Fruit fly (Drosophila melanogaster) whole organism, embryonic: Measurements from ENCODE around the gene CG32391.
A peak's percentile ranks its signal among the peaks of the same experiment; 100 is the strongest.

Experiments
- Asciz ChIP-seq: fragments of 200-800 bp; sonication (Bioruptor generic); optimal IDR thresholded peaks from 2 replicates; lab custom pipeline; 2017; ENCODE audit warnings: missing biosample characterization, mild to moderate bottlenecking, missing genetic modification characterization, missing genetic modification reagents
- CG10431 ChIP-seq: fragments of 200-800 bp; sonication (Bioruptor generic); optimal IDR thresholded peaks from 3 replicates; lab custom pipeline; 2018; ENCODE audit warnings: missing biosample characterization, mild to moderate bottlenecking, missing genetic modification characterization
- CG10654 ChIP-seq: fragments of 200-800 bp; sonication (Bioruptor generic); optimal IDR thresholded peaks from 2 replicates; lab custom pipeline; 2016; ENCODE audit warnings: missing biosample characterization, missing genetic modification characterization
- CG11093 ChIP-seq: fragments of 200-800 bp; sonication (Bioruptor generic); IDR thresholded peaks from 3 replicates; pipeline ENCODE4 v1.3.6; 2022; ENCODE audit warnings: missing biosample characterization, missing genetic modification characterization
- CG11560 ChIP-seq: fragments of 200-800 bp; sonication (Bioruptor generic); IDR thresholded peaks from 3 replicates; pipeline ENCODE4 v1.3.6; 2022; ENCODE audit warnings: missing biosample characterization, missing genetic modification characterization
- CG12299 ChIP-seq: fragments of 200-800 bp; sonication (Bioruptor generic); optimal IDR thresholded peaks from 2 replicates; lab custom pipeline; 2018; ENCODE audit warnings: missing biosample characterization, mild to moderate bottlenecking, missing genetic modification characterization
- CG1233 ChIP-seq: fragments of 200-800 bp; sonication (Bioruptor generic); optimal IDR thresholded peaks from 4 replicates; lab custom pipeline; 2018; ENCODE audit warnings: missing biosample characterization, mild to moderate bottlenecking, missing genetic modification characterization
- CG1603 ChIP-seq: fragments of 200-800 bp; sonication (Bioruptor generic); optimal IDR thresholded peaks from 2 replicates; lab custom pipeline; 2019; ENCODE audit warnings: missing biosample characterization, mild to moderate bottlenecking, missing genetic modification characterization, moderate library complexity
- CG18011 ChIP-seq: fragments of 200-800 bp; sonication (Bioruptor generic); optimal IDR thresholded peaks from 2 replicates; lab custom pipeline; 2017; ENCODE audit warnings: missing biosample characterization, missing genetic modification characterization, mild to moderate bottlenecking, moderate library complexity, missing genotype
- CG32767 ChIP-seq: fragments of 200-800 bp; sonication (Bioruptor generic); IDR thresholded peaks from 2 replicates; pipeline ENCODE4 v1.3.6; 2022; ENCODE audit warnings: missing biosample characterization, missing genetic modification characterization
- CG34422 ChIP-seq: fragments of 200-800 bp; sonication (Bioruptor generic); IDR thresholded peaks from 3 replicates; pipeline ENCODE4 v1.3.6; 2022; ENCODE audit warnings: missing biosample characterization, missing genetic modification characterization
- CG43689 ChIP-seq: fragments of 200-800 bp; sonication (Bioruptor generic); IDR thresholded peaks from 2 replicates; pipeline ENCODE4 v1.3.6; 2022; ENCODE audit warnings: missing biosample characterization, missing genetic modification characterization
- CG5245 ChIP-seq: fragments of 200-800 bp; sonication (Bioruptor generic); optimal IDR thresholded peaks from 3 replicates; lab custom pipeline; 2016; ENCODE audit warnings: missing biosample characterization, missing genetic modification characterization
- CG6272 ChIP-seq: fragments of 200-800 bp; sonication (Bioruptor generic); IDR thresholded peaks from 2 replicates; pipeline ENCODE4 v1.3.6; 2022; ENCODE audit warnings: missing biosample characterization, missing genetic modification characterization
- CG8478 ChIP-seq: fragments of >200 bp; optimal IDR thresholded peaks from 2 replicates; lab custom pipeline; 2018
- CG9817 ChIP-seq: fragments of 200-800 bp; sonication (Bioruptor generic); optimal IDR thresholded peaks from 2 replicates; lab custom pipeline; 2018; ENCODE audit warnings: missing biosample characterization, mild to moderate bottlenecking, missing genetic modification characterization, moderate library complexity
- Camta ChIP-seq: fragments of 200-800 bp; sonication (Bioruptor generic); optimal IDR thresholded peaks from 2 replicates; lab custom pipeline; 2016; ENCODE audit warnings: missing biosample characterization, missing genetic modification characterization
- CrebB ChIP-seq: fragments of 200-800 bp; sonication (Bioruptor generic); optimal IDR thresholded peaks from 3 replicates; lab custom pipeline; 2018; ENCODE audit warnings: missing biosample characterization, mild to moderate bottlenecking, missing genetic modification characterization
- Dref ChIP-seq: fragments of 200-800 bp; sonication (Bioruptor generic); IDR thresholded peaks from 2 replicates; pipeline ENCODE4 v1.3.6; 2022; ENCODE audit warnings: missing biosample characterization, missing genetic modification characterization
- E2f1 ChIP-seq: fragments of 200-800 bp; sonication (Bioruptor generic); IDR thresholded peaks from 2 replicates; pipeline ENCODE4 v1.3.6; 2022; ENCODE audit warnings: missing biosample characterization, missing genetic modification characterization
- HLHmδ ChIP-seq: fragments of 200-800 bp; sonication (Bioruptor generic); optimal IDR thresholded peaks from 2 replicates; lab custom pipeline; 2018; ENCODE audit warnings: missing biosample characterization, mild to moderate bottlenecking, missing genetic modification characterization, moderate library complexity
- MTF-1 ChIP-seq: fragments of 200-800 bp; sonication (Bioruptor generic); optimal IDR thresholded peaks from 2 replicates; lab custom pipeline; 2018; ENCODE audit warnings: missing biosample characterization, mild to moderate bottlenecking, missing genetic modification characterization, borderline replicate concordance
- NC2α ChIP-seq: fragments of 200-800 bp; sonication (Bioruptor generic); optimal IDR thresholded peaks from 2 replicates; lab custom pipeline; 2016; ENCODE audit warnings: missing biosample characterization, missing genetic modification characterization
- bsh ChIP-seq, 2 experiments: fragments of 200-800 bp; sonication (Bioruptor generic); optimal IDR thresholded peaks; 2 replicates each; lab custom pipeline; 2017 to 2018; ENCODE audit warnings: mild to moderate bottlenecking in 2 of 2, missing biosample characterization in 2 of 2, missing genetic modification characterization in 2 of 2, moderate library complexity in 1 of 2
- disco-r ChIP-seq: fragments of 200-800 bp; sonication (Bioruptor generic); optimal IDR thresholded peaks from 2 replicates; lab custom pipeline; 2016; ENCODE audit warnings: missing biosample characterization, missing genetic modification characterization
- dpn ChIP-seq, 2 experiments: fragments of 200-800 bp; sonication (Bioruptor generic); optimal IDR thresholded peaks; 3 replicates each; lab custom pipeline; 2016; ENCODE audit warnings: missing biosample characterization in 2 of 2, missing genetic modification characterization in 2 of 2
- ems ChIP-seq: fragments of 200-800 bp; sonication (Bioruptor generic); optimal IDR thresholded peaks from 3 replicates; lab custom pipeline; 2016; ENCODE audit warnings: missing biosample characterization, missing genetic modification characterization
- fd96Cb ChIP-seq: fragments of 200-800 bp; sonication (Bioruptor generic); optimal IDR thresholded peaks from 2 replicates; lab custom pipeline; 2018; ENCODE audit warnings: missing biosample characterization, mild to moderate bottlenecking, missing genetic modification characterization, moderate library complexity
- gsb-n ChIP-seq: fragments of 200-800 bp; sonication (Bioruptor generic); optimal IDR thresholded peaks from 3 replicates; lab custom pipeline; 2018; ENCODE audit warnings: missing biosample characterization, mild to moderate bottlenecking, missing genetic modification characterization
- hbn ChIP-seq: fragments of 200-800 bp; sonication (Bioruptor generic); IDR thresholded peaks from 2 replicates; pipeline ENCODE4 v1.3.6; 2022; ENCODE audit warnings: missing biosample characterization, missing genetic modification characterization; ENCODE audit not compliant: partially characterized antibody
- her ChIP-seq: fragments of 200-800 bp; sonication (Bioruptor generic); optimal IDR thresholded peaks from 2 replicates; lab custom pipeline; 2016; ENCODE audit warnings: missing biosample characterization, missing genetic modification characterization
- inv ChIP-seq: fragments of 200-800 bp; sonication (Bioruptor generic); IDR thresholded peaks from 2 replicates; pipeline ENCODE4 v1.3.6; 2022; ENCODE audit warnings: missing biosample characterization, missing genetic modification characterization; ENCODE audit not compliant: partially characterized antibody
- kni ChIP-seq: fragments of 200-800 bp; sonication (Bioruptor generic); optimal IDR thresholded peaks from 3 replicates; lab custom pipeline; 2017; ENCODE audit warnings: mild to moderate bottlenecking, missing biosample characterization, missing genetic modification reagents, missing genetic modification characterization
- lab ChIP-seq: fragments of 200-800 bp; sonication (Bioruptor generic); optimal IDR thresholded peaks from 3 replicates; lab custom pipeline; 2017; ENCODE audit warnings: missing biosample characterization, missing genetic modification characterization, mild to moderate bottlenecking, moderate library complexity, missing genetic modification reagents
- mam ChIP-seq: fragments of 200-800 bp; sonication (Bioruptor generic); optimal IDR thresholded peaks from 3 replicates; lab custom pipeline; 2016; ENCODE audit warnings: missing biosample characterization, missing genetic modification characterization
- oc ChIP-seq: fragments of 200-800 bp; sonication (Bioruptor generic); optimal IDR thresholded peaks from 2 replicates; lab custom pipeline; 2018; ENCODE audit warnings: missing biosample characterization, mild to moderate bottlenecking, missing genetic modification characterization, moderate library complexity
- peb ChIP-seq: fragments of 200-800 bp; sonication (Bioruptor generic); IDR thresholded peaks from 2 replicates; pipeline ENCODE4 v1.3.6; 2022; ENCODE audit warnings: missing biosample characterization, missing genetic modification characterization
- prd ChIP-seq, 3 experiments: fragments of >200 bp in 2 of 3; fragments of 200-800 bp in 1 of 3; sonication (Bioruptor generic) in 1 of 3; optimal IDR thresholded peaks in 2 of 3; IDR thresholded peaks in 1 of 3; 2 replicates in 2 of 3; 3 replicates in 1 of 3; pipeline versions ENCODE4 v1.3.6 to Lab custom; 2017 to 2022; ENCODE audit warnings: missing biosample characterization in 1 of 3, missing genetic modification characterization in 1 of 3
- pzg ChIP-seq: fragments of 200-800 bp; sonication (Bioruptor generic); optimal IDR thresholded peaks from 3 replicates; lab custom pipeline; 2018; ENCODE audit warnings: missing biosample characterization, mild to moderate bottlenecking, missing genetic modification characterization, moderate library complexity
- ranshi ChIP-seq: fragments of 200-800 bp; sonication (Bioruptor generic); IDR thresholded peaks from 2 replicates; pipeline ENCODE4 v1.3.6; 2022; ENCODE audit warnings: missing biosample characterization, missing genetic modification characterization
- scrt ChIP-seq: fragments of 200-800 bp; sonication (Bioruptor generic); optimal IDR thresholded peaks from 2 replicates; lab custom pipeline; 2018; ENCODE audit warnings: missing biosample characterization, mild to moderate bottlenecking, missing genetic modification characterization, moderate library complexity
- sens ChIP-seq: fragments of 200-800 bp; sonication (Bioruptor generic); peaks from one replicate; lab custom pipeline; 2016; ENCODE audit warnings: missing biosample characterization, missing genetic modification characterization
- seq ChIP-seq: fragments of 200-800 bp; sonication (Bioruptor generic); IDR thresholded peaks from 2 replicates; pipeline ENCODE4 v1.3.6; 2022; ENCODE audit warnings: missing biosample characterization, missing genetic modification characterization
- sisA ChIP-seq: fragments of 200-800 bp; sonication (Bioruptor generic); IDR thresholded peaks from 2 replicates; pipeline ENCODE4 v1.3.6; 2022; ENCODE audit warnings: missing biosample characterization, missing genetic modification characterization
- slbo ChIP-seq: fragments of 200-800 bp; sonication (Bioruptor generic); IDR thresholded peaks from 2 replicates; pipeline ENCODE4 v1.3.6; 2022; ENCODE audit warnings: missing biosample characterization, missing genetic modification characterization
- sqz ChIP-seq: fragments of 200-800 bp; sonication (Bioruptor generic); optimal IDR thresholded peaks from 3 replicates; lab custom pipeline; 2018; ENCODE audit warnings: missing biosample characterization, mild to moderate bottlenecking, missing genetic modification characterization
- tup ChIP-seq: fragments of 200-800 bp; sonication (Bioruptor generic); optimal IDR thresholded peaks from 2 replicates; lab custom pipeline; 2016; ENCODE audit warnings: missing biosample characterization, mild to moderate bottlenecking, missing genetic modification characterization, moderate library complexity
- twi ChIP-seq: fragments of 200-800 bp; optimal IDR thresholded peaks from 2 replicates; lab custom pipeline; 2019; ENCODE audit warnings: missing biosample characterization, mild to moderate bottlenecking, missing genetic modification characterization, moderate library complexity
- wek ChIP-seq: fragments of 200-800 bp; sonication (Bioruptor generic); optimal IDR thresholded peaks from 3 replicates; lab custom pipeline; 2018; ENCODE audit warnings: missing biosample characterization, mild to moderate bottlenecking, missing genetic modification characterization, moderate library complexity
- zen ChIP-seq: fragments of 200-800 bp; sonication (Bioruptor generic); optimal IDR thresholded peaks from 3 replicates; lab custom pipeline; 2018; ENCODE audit warnings: missing biosample characterization, mild to moderate bottlenecking, missing genetic modification characterization, moderate library complexity

CG32391 gene

DNA sequence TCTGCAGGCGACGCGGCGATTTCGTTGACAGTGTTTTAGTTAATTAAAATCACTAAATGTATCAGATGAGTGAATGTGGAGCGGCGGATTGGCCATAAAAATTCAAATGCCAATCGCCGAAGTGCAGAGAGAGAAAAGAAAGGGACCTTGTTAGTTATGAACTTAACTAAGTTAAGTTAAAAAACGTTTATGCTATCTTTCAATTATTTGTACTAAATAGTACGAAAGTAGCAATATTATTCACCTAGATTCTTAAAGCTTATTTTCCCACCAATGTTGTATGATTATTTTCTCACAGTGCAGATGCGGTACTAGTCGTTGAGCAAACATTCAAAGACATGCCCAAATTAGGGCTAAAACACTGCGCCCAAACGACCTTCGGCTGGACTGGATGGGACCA is 21.8 kb upstream of the CG32391 start (continued):
- 0 out of 2 replicates have a peak, but pooled peaks have one; percentile 64 for TF ChIP-seq peb
- peak; percentile 24 for TF ChIP-seq her
- peak; percentile 54; the same call in 1 of the 2 replicates for TF ChIP-seq CG6272 (GFP tag; lab: Robert Waterston, UW)
- TF ChIP-seq twi (tag; lab: Kevin White, UChicago), result no peak
- no peak for TF ChIP-seq disco-r (GFP tag; lab: Kevin White, UChicago)
- peak; percentile 57 to 74 for TF ChIP-seq dpn (GFP tag; optimal IDR thresholded peaks at IDR 0.05; lab: Kevin White, UChicago)
- no peak for TF ChIP-seq Dref
- peak; percentile 33 for TF ChIP-seq CG1233 (GFP tag; lab: Kevin White, UChicago)
- peak; percentile 17 for TF ChIP-seq oc (tag; lab: Kevin White, UChicago)
- peak; percentile 58 for TF ChIP-seq CG10654
- TF ChIP-seq CG9817 (tag; lab: Kevin White, UChicago), result peak; percentile 22
- TF ChIP-seq CG43689 (GFP tag; lab: Robert Waterston, UW), result peak; percentile 23; the same call in 1 of the 2 replicates
- TF ChIP-seq pzg (GFP tag; lab: Kevin White, UChicago), result no peak
- peak; percentile 77 for TF ChIP-seq Camta (GFP tag; lab: Kevin White, UChicago)
- TF ChIP-seq seq, result peak; percentile 40; the same call in 1 of the 2 replicates
- no peak for TF ChIP-seq tup
- no peak for TF ChIP-seq inv (GFP tag; lab: Robert Waterston, UW)
- peak; percentile 76 for TF ChIP-seq sisA (GFP tag; lab: Robert Waterston, UW)
- peak; percentile 55; the same call in 1 of the 2 replicates for TF ChIP-seq CG32767 (GFP tag; lab: Robert Waterston, UW)
- no peak for TF ChIP-seq wek
- peak; percentile 5 for TF ChIP-seq gsb-n (tag; lab: Kevin White, UChicago)
- TF ChIP-seq bsh (GFP tag; optimal IDR thresholded peaks at IDR 0.05; lab: Kevin White, UChicago), result peak in 1 of 2 experiments; percentile 43
- TF ChIP-seq ems (GFP tag; lab: Kevin White, UChicago), result peak; percentile 62
- TF ChIP-seq CG11560, result peak; percentile 21; the same call in 1 of the 3 replicates
- peak; percentile 49; the same call in 2 of the 3 replicates for TF ChIP-seq CG11093 (GFP tag; lab: Robert Waterston, UW)
- TF ChIP-seq CG1603 (tag; lab: Kevin White, UChicago), result peak; percentile 74
- TF ChIP-seq scrt (GFP tag; lab: Kevin White, UChicago), result peak; percentile 58
- TF ChIP-seq sens (GFP tag; lab: Kevin White, UChicago), result peak; percentile 94
- peak; percentile 75; the same call in 2 of the 3 replicates for TF ChIP-seq CG34422 (GFP tag; lab: Robert Waterston, UW)
- no peak for TF ChIP-seq kni (GFP tag; lab: Kevin White, UChicago)
- peak; percentile 51 for TF ChIP-seq slbo (GFP tag; lab: Robert Waterston, UW)
- no peak for TF ChIP-seq CrebB (tag; lab: Kevin White, UChicago)
- no peak for TF ChIP-seq CG18011 (GFP tag; lab: Kevin White, UChicago)
- no peak for TF ChIP-seq hbn (GFP tag; lab: Robert Waterston, UW)
- TF ChIP-seq HLHmδ, result no peak
- peak; percentile 70 for TF ChIP-seq fd96Cb (tag; lab: Kevin White, UChicago)
- TF ChIP-seq E2f1, result peak; percentile 75
- no peak for TF ChIP-seq CG10431 (GFP tag; lab: Kevin White, UChicago)
- peak; percentile 50 for TF ChIP-seq Asciz (GFP tag; lab: Kevin White, UChicago)
- TF ChIP-seq sqz, result no peak
- peak; percentile 25 for TF ChIP-seq zen
- TF ChIP-seq lab, result peak; percentile 78
- no peak for TF ChIP-seq prd (optimal IDR thresholded peaks at IDR 0.05; lab: Kevin White, UChicago)
- TF ChIP-seq prd (GFP tag; IDR thresholded peaks at IDR 0.05; lab: Robert Waterston, UW), result peak; percentile 82
- peak; percentile 58; the same call in 1 of the 2 replicates for TF ChIP-seq ranshi (GFP tag; lab: Robert Waterston, UW)
- TF ChIP-seq CG8478 (lab: Kevin White, UChicago), result no peak
- peak; percentile 60 for TF ChIP-seq CG5245 (GFP tag; lab: Kevin White, UChicago)
- TF ChIP-seq mam, result peak; percentile 64
- peak; percentile 26 for TF ChIP-seq MTF-1
- TF ChIP-seq CG12299 (tag; lab: Kevin White, UChicago), result no peak
- TF ChIP-seq NC2α (GFP tag; lab: Kevin White, UChicago), result no peak
